Fruit fly (Drosophila melanogaster) whole organism, embryonic: ENCODE measurements around the gene tai.

Source experiments
- Abd-B ChIP-seq: fragments of 200-800 bp; sonication (Bioruptor generic); optimal IDR thresholded peaks from 2 replicates; lab custom pipeline; 2018; ENCODE audit warnings: missing biosample characterization, mild to moderate bottlenecking, missing genetic modification characterization, moderate library complexity
- Antp ChIP-seq: fragments of 200-800 bp; sonication (Bioruptor generic); optimal IDR thresholded peaks from 3 replicates; lab custom pipeline; 2016; ENCODE audit warnings: missing biosample characterization, missing genetic modification characterization
- B-H1 ChIP-seq: fragments of 200-800 bp; sonication (Bioruptor generic); IDR thresholded peaks from 3 replicates; pipeline ENCODE4 v1.3.6; 2022; ENCODE audit warnings: missing biosample characterization, missing genetic modification characterization
- Blimp-1 ChIP-seq: fragments of 200-800 bp; sonication (Bioruptor generic); optimal IDR thresholded peaks from 3 replicates; lab custom pipeline; 2018; ENCODE audit warnings: missing biosample characterization, missing genetic modification characterization, mild to moderate bottlenecking, moderate library complexity, missing genetic modification reagents
- CG10462 ChIP-seq: fragments of 200-800 bp; sonication (Bioruptor generic); optimal IDR thresholded peaks from 2 replicates; lab custom pipeline; 2016; ENCODE audit warnings: missing biosample characterization, missing genetic modification characterization
- CG11085 ChIP-seq: fragments of 200-800 bp; sonication (Bioruptor generic); IDR thresholded peaks from 2 replicates; pipeline ENCODE4 v1.3.6; 2022; ENCODE audit warnings: missing biosample characterization, missing genetic modification characterization
- CG11093 ChIP-seq: fragments of 200-800 bp; sonication (Bioruptor generic); IDR thresholded peaks from 3 replicates; pipeline ENCODE4 v1.3.6; 2022; ENCODE audit warnings: missing biosample characterization, missing genetic modification characterization
- CG11398 ChIP-seq: fragments of 200-800 bp; sonication (Bioruptor generic); optimal IDR thresholded peaks from 2 replicates; lab custom pipeline; 2016; ENCODE audit warnings: missing biosample characterization, missing genetic modification characterization
- CG13296 ChIP-seq: fragments of 200-800 bp; sonication (Bioruptor generic); optimal IDR thresholded peaks from 3 replicates; lab custom pipeline; 2018; ENCODE audit warnings: missing biosample characterization, mild to moderate bottlenecking, missing genetic modification characterization
- CG13424 ChIP-seq: fragments of 200-800 bp; sonication (Bioruptor generic); optimal IDR thresholded peaks from 2 replicates; lab custom pipeline; 2019; ENCODE audit warnings: missing biosample characterization, mild to moderate bottlenecking, missing genetic modification characterization, moderate library complexity
- CG13624 ChIP-seq: fragments of 200-800 bp; sonication (Bioruptor generic); optimal IDR thresholded peaks from 2 replicates; lab custom pipeline; 2016; ENCODE audit warnings: missing biosample characterization, missing genetic modification characterization
- CG14860 ChIP-seq: fragments of 200-800 bp; sonication (Bioruptor generic); IDR thresholded peaks from 3 replicates; pipeline ENCODE4 v1.3.6; 2022; ENCODE audit warnings: missing biosample characterization, missing genetic modification characterization; ENCODE audit not compliant: partially characterized antibody
- CG1647 ChIP-seq: fragments of 200-800 bp; sonication (Bioruptor generic); optimal IDR thresholded peaks from 3 replicates; lab custom pipeline; 2016; ENCODE audit warnings: missing biosample characterization, missing genetic modification characterization
- CG2889 ChIP-seq: fragments of 200-800 bp; sonication (Bioruptor generic); IDR thresholded peaks from 3 replicates; pipeline ENCODE4 v1.3.6; 2022; ENCODE audit warnings: missing biosample characterization, missing genetic modification characterization
- CG31441 ChIP-seq: fragments of 200-800 bp; sonication (Bioruptor generic); IDR thresholded peaks from 2 replicates; pipeline ENCODE4 v1.3.6; 2022; ENCODE audit warnings: missing biosample characterization, missing genetic modification characterization
- CG32532 ChIP-seq: fragments of 200-800 bp; sonication (Bioruptor generic); IDR thresholded peaks from 2 replicates; pipeline ENCODE4 v1.3.6; 2022; ENCODE audit warnings: missing biosample characterization, missing genetic modification characterization
- CG33557 ChIP-seq: fragments of 200-800 bp; sonication (Bioruptor generic); optimal IDR thresholded peaks from 2 replicates; lab custom pipeline; 2019; ENCODE audit warnings: missing biosample characterization, mild to moderate bottlenecking, missing genetic modification characterization, moderate library complexity
- CG3407 ChIP-seq: fragments of 200-800 bp; sonication (Bioruptor generic); optimal IDR thresholded peaks from 2 replicates; lab custom pipeline; 2018; ENCODE audit warnings: missing biosample characterization, mild to moderate bottlenecking, missing genetic modification characterization
- CG34376 ChIP-seq: fragments of 200-800 bp; sonication (Bioruptor generic); optimal IDR thresholded peaks from 2 replicates; lab custom pipeline; 2018; ENCODE audit warnings: missing biosample characterization, mild to moderate bottlenecking, missing genetic modification characterization
- CG7357 ChIP-seq: fragments of 200-800 bp; sonication (Bioruptor generic); IDR thresholded peaks from 3 replicates; pipeline ENCODE4 v1.3.6; 2022; ENCODE audit warnings: missing biosample characterization, missing genetic modification characterization
- CG8359 ChIP-seq: fragments of 200-800 bp; sonication (Bioruptor generic); optimal IDR thresholded peaks from 2 replicates; lab custom pipeline; 2017; ENCODE audit warnings: missing biosample characterization, mild to moderate bottlenecking, missing genetic modification characterization, borderline replicate concordance
- CG8944 ChIP-seq: fragments of 200-800 bp; sonication (Bioruptor generic); optimal IDR thresholded peaks from 3 replicates; lab custom pipeline; 2016; ENCODE audit warnings: missing biosample characterization, missing genetic modification characterization
- CG9817 ChIP-seq: fragments of 200-800 bp; sonication (Bioruptor generic); optimal IDR thresholded peaks from 2 replicates; lab custom pipeline; 2018; ENCODE audit warnings: missing biosample characterization, mild to moderate bottlenecking, missing genetic modification characterization, moderate library complexity
- H2.0 ChIP-seq: fragments of 200-800 bp; sonication (Bioruptor generic); IDR thresholded peaks from 2 replicates; pipeline ENCODE4 v1.3.6; 2022; ENCODE audit warnings: missing biosample characterization, missing genetic modification characterization
- Hr3 ChIP-seq: fragments of 200-800 bp; sonication (Bioruptor generic); optimal IDR thresholded peaks from 3 replicates; lab custom pipeline; 2016; ENCODE audit warnings: missing biosample characterization, missing genetic modification characterization
- MTF-1 ChIP-seq: fragments of 200-800 bp; sonication (Bioruptor generic); optimal IDR thresholded peaks from 2 replicates; lab custom pipeline; 2018; ENCODE audit warnings: missing biosample characterization, mild to moderate bottlenecking, missing genetic modification characterization, borderline replicate concordance
- Neu2 ChIP-seq: fragments of 200-800 bp; sonication (Bioruptor generic); optimal IDR thresholded peaks from 3 replicates; lab custom pipeline; 2016; ENCODE audit warnings: missing biosample characterization, missing genetic modification characterization, borderline replicate concordance
- Nf-YB ChIP-seq: fragments of 200-800 bp; sonication (Bioruptor generic); optimal IDR thresholded peaks from 3 replicates; lab custom pipeline; 2019; ENCODE audit warnings: missing biosample characterization, mild to moderate bottlenecking, missing genetic modification characterization, moderate library complexity
- Nf-YC ChIP-seq: fragments of 200-800 bp; optimal IDR thresholded peaks from 3 replicates; lab custom pipeline; 2019; ENCODE audit warnings: missing biosample characterization, mild to moderate bottlenecking, missing genetic modification characterization, moderate library complexity
- Pdp1 ChIP-seq, 2 experiments: fragments of 200-800 bp; sonication (Bioruptor generic); optimal IDR thresholded peaks; 3 replicates each; lab custom pipeline; 2016; ENCODE audit warnings: missing biosample characterization in 2 of 2, missing genetic modification characterization in 2 of 2, mild to moderate bottlenecking in 1 of 2, moderate library complexity in 1 of 2
- Xbp1 ChIP-seq: fragments of 200-800 bp; sonication (Bioruptor generic); optimal IDR thresholded peaks from 3 replicates; lab custom pipeline; 2016; ENCODE audit warnings: missing biosample characterization, mild to moderate bottlenecking, missing genetic modification characterization
- ase ChIP-seq: fragments of 200-800 bp; sonication (Bioruptor generic); IDR thresholded peaks from 3 replicates; pipeline ENCODE4 v1.3.6; 2022; ENCODE audit warnings: missing biosample characterization, missing genetic modification characterization
- br ChIP-seq: fragments of >200 bp; optimal IDR thresholded peaks from 2 replicates; lab custom pipeline; 2017
- cato ChIP-seq: fragments of 200-800 bp; sonication (Bioruptor generic); optimal IDR thresholded peaks from 2 replicates; lab custom pipeline; 2016; ENCODE audit warnings: missing biosample characterization, missing genetic modification characterization, borderline replicate concordance
- cg ChIP-seq: fragments of 200-800 bp; sonication (Bioruptor generic); optimal IDR thresholded peaks from 3 replicates; lab custom pipeline; 2019; ENCODE audit warnings: missing biosample characterization, mild to moderate bottlenecking, missing genetic modification characterization, moderate library complexity
- cwo ChIP-seq: fragments of 200-800 bp; sonication (Bioruptor generic); optimal IDR thresholded peaks from 3 replicates; lab custom pipeline; 2017; ENCODE audit warnings: missing biosample characterization, missing genetic modification characterization, mild to moderate bottlenecking, moderate library complexity, missing genetic modification reagents
- dmrt11E ChIP-seq: fragments of 200-800 bp; sonication (Bioruptor generic); optimal IDR thresholded peaks from 3 replicates; lab custom pipeline; 2018; ENCODE audit warnings: missing biosample characterization, mild to moderate bottlenecking, missing genetic modification characterization, moderate library complexity
- emc ChIP-seq: fragments of 200-800 bp; sonication (Bioruptor generic); optimal IDR thresholded peaks from 2 replicates; lab custom pipeline; 2016; ENCODE audit warnings: missing biosample characterization, missing genetic modification characterization
- gce ChIP-seq: fragments of 200-800 bp; sonication (Bioruptor generic); IDR thresholded peaks from 3 replicates; pipeline ENCODE4 v1.3.6; 2022; ENCODE audit warnings: missing biosample characterization, missing genetic modification characterization
- gsb-n ChIP-seq: fragments of 200-800 bp; sonication (Bioruptor generic); optimal IDR thresholded peaks from 3 replicates; lab custom pipeline; 2018; ENCODE audit warnings: missing biosample characterization, mild to moderate bottlenecking, missing genetic modification characterization
- ind ChIP-seq: fragments of 200-800 bp; sonication (Bioruptor generic); optimal IDR thresholded peaks from 3 replicates; lab custom pipeline; 2016; ENCODE audit warnings: missing biosample characterization, missing genetic modification characterization
- kay ChIP-seq: fragments of 200-800 bp; sonication (Bioruptor generic); optimal IDR thresholded peaks from 2 replicates; lab custom pipeline; 2016; ENCODE audit warnings: missing biosample characterization, missing genetic modification characterization
- org-1 ChIP-seq: fragments of 200-800 bp; sonication (Bioruptor generic); optimal IDR thresholded peaks from 2 replicates; lab custom pipeline; 2017; ENCODE audit warnings: missing biosample characterization, missing genetic modification characterization
- phol ChIP-seq: fragments of 200-800 bp; sonication (Bioruptor generic); optimal IDR thresholded peaks from 3 replicates; lab custom pipeline; 2018; ENCODE audit warnings: missing biosample characterization, mild to moderate bottlenecking, missing genetic modification characterization, moderate library complexity
- ro ChIP-seq: fragments of 200-800 bp; sonication (Bioruptor generic); IDR thresholded peaks from 2 replicates; pipeline ENCODE4 v1.3.6; 2022; ENCODE audit warnings: missing biosample characterization, missing genetic modification characterization
- so ChIP-seq: fragments of 200-800 bp; sonication (Bioruptor generic); IDR thresholded peaks from 3 replicates; pipeline ENCODE4 v1.3.6; 2022; ENCODE audit warnings: missing biosample characterization, missing genetic modification characterization
- tup ChIP-seq: fragments of 200-800 bp; sonication (Bioruptor generic); optimal IDR thresholded peaks from 2 replicates; lab custom pipeline; 2016; ENCODE audit warnings: missing biosample characterization, mild to moderate bottlenecking, missing genetic modification characterization, moderate library complexity
- unpg ChIP-seq: fragments of 200-800 bp; sonication (Bioruptor generic); optimal IDR thresholded peaks from 3 replicates; lab custom pipeline; 2018; ENCODE audit warnings: missing biosample characterization, mild to moderate bottlenecking, missing genetic modification characterization, moderate library complexity
- zen ChIP-seq: fragments of 200-800 bp; sonication (Bioruptor generic); optimal IDR thresholded peaks from 3 replicates; lab custom pipeline; 2018; ENCODE audit warnings: missing biosample characterization, mild to moderate bottlenecking, missing genetic modification characterization, moderate library complexity

tai gene

dm6 chr2L:9210864-9211701 lies 44.5 kb downstream of the tai start (continued):
- 0 out of 3 replicates have a peak, but pooled peaks have one; percentile 20 for TF ChIP-seq ase (GFP tag; lab: Robert Waterston, UW)
- no peak for TF ChIP-seq br
- no peak for TF ChIP-seq gce (GFP tag; lab: Robert Waterston, UW)
- TF ChIP-seq CG32532: peak; percentile 46
- peak; percentile 37 for TF ChIP-seq Nf-YC (tag; lab: Kevin White, UChicago)
- TF ChIP-seq CG7357 (GFP tag; lab: Robert Waterston, UW): peak; percentile 52; the same call in 2 of the 3 replicates
- TF ChIP-seq Hr3 (GFP tag; lab: Kevin White, UChicago): peak; percentile 57
- TF ChIP-seq Xbp1 (GFP tag; lab: Kevin White, UChicago): peak; percentile 46
- peak; percentile 45 for TF ChIP-seq Abd-B
- peak; percentile 65 for TF ChIP-seq CG13296 (GFP tag; lab: Kevin White, UChicago)
- no peak for TF ChIP-seq zen (tag; lab: Kevin White, UChicago)
- TF ChIP-seq gsb-n (tag; lab: Kevin White, UChicago): peak; percentile 26
- TF ChIP-seq MTF-1 (GFP tag; lab: Kevin White, UChicago): no peak
- TF ChIP-seq CG8359: no peak
- TF ChIP-seq CG3407 (GFP tag; lab: Kevin White, UChicago): peak; percentile 38
- peak; percentile 46 for TF ChIP-seq Nf-YB (GFP tag; lab: Kevin White, UChicago)
- peak; percentile 74 for TF ChIP-seq CG31441
- TF ChIP-seq cato (GFP tag; lab: Kevin White, UChicago): no peak
- TF ChIP-seq Blimp-1 (GFP tag; lab: Kevin White, UChicago): peak; percentile 72
- TF ChIP-seq Pdp1 (GFP tag; optimal IDR thresholded peaks at IDR 0.05; lab: Kevin White, UChicago): peak in 1 of 2 experiments; percentile 25
- TF ChIP-seq CG9817 (tag; lab: Kevin White, UChicago): peak; percentile 60
- TF ChIP-seq Neu2 (GFP tag; lab: Kevin White, UChicago): no peak
- no peak; the same call in 2 of the 3 replicates for TF ChIP-seq B-H1 (GFP tag; lab: Robert Waterston, UW)
- no peak for TF ChIP-seq Antp
- no peak for TF ChIP-seq CG13624 (GFP tag; lab: Kevin White, UChicago)
- no peak for TF ChIP-seq tup (GFP tag; lab: Kevin White, UChicago)
- TF ChIP-seq so (GFP tag; lab: Robert Waterston, UW): no peak
- no peak for TF ChIP-seq CG11085 (GFP tag; lab: Robert Waterston, UW)
- no peak for TF ChIP-seq CG33557
- peak; percentile 38 for TF ChIP-seq CG1647 (GFP tag; lab: Kevin White, UChicago)
- no peak for TF ChIP-seq CG34376 (GFP tag; lab: Kevin White, UChicago)
- TF ChIP-seq cg: peak; percentile 50
- peak; percentile 64 for TF ChIP-seq cwo (GFP tag; lab: Kevin White, UChicago)
- TF ChIP-seq emc (GFP tag; lab: Kevin White, UChicago): no peak
- peak; percentile 33 for TF ChIP-seq ind
- TF ChIP-seq CG11398 (GFP tag; lab: Kevin White, UChicago): no peak
- no peak for TF ChIP-seq CG2889
- TF ChIP-seq unpg (GFP tag; lab: Kevin White, UChicago): peak; percentile 68
- no peak for TF ChIP-seq CG14860 (GFP tag; lab: Robert Waterston, UW)
- peak; percentile 67 for TF ChIP-seq phol (tag; lab: Kevin White, UChicago)
- no peak for TF ChIP-seq CG8944 (GFP tag; lab: Kevin White, UChicago)
- TF ChIP-seq CG11093 (GFP tag; lab: Robert Waterston, UW): peak; percentile 47; the same call in 1 of the 3 replicates
- no peak for TF ChIP-seq kay (GFP tag; lab: Kevin White, UChicago)
- peak; percentile 79 for TF ChIP-seq CG13424
- no peak for TF ChIP-seq CG10462 (GFP tag; lab: Kevin White, UChicago)
- TF ChIP-seq ro: no peak
- TF ChIP-seq org-1 (GFP tag; lab: Kevin White, UChicago): peak; percentile 62
- no peak for TF ChIP-seq H2.0 (GFP tag; lab: Robert Waterston, UW)
- peak; percentile 3 for TF ChIP-seq dmrt11E (tag; lab: Kevin White, UChicago)
